Worm (Caenorhabditis elegans): ENCODE data around the gene str-188.

- TF ChIP-seq elt-2 (tag; optimal IDR thresholded peaks at IDR 0.05) (no peak), nhr-11 (tag; optimal IDR thresholded peaks at IDR 0.05) (no peak), nfya-1 (tag; optimal IDR thresholded peaks at IDR 0.05) (no peak), sox-4 (tag; optimal IDR thresholded peaks at IDR 0.05) (no peak), hlh-30 (tag; optimal IDR thresholded peaks at IDR 0.05; ENCODE audit: insufficient read depth) (no peak), fkh-10 (GFP tag; optimal IDR thresholded peaks at IDR 0.05) (no peak), tbx-2 (tag; optimal IDR thresholded peaks at IDR 0.05) (no peak), unc-42 (tag; optimal IDR thresholded peaks at IDR 0.05) (no peak), che-1 (tag; optimal IDR thresholded peaks at IDR 0.05) (no peak)
These were observed 38.0 kb downstream of the str-188 start, which contains the start of gene F58E6.5 for ce11 chrV:9754459-9754858.

All from whole organism, late embryonic.